Worm (Caenorhabditis elegans) whole organism, late embryonic: ENCODE data around the gene Y51A2D.1.
A peak's percentile ranks its signal among the peaks of the same experiment; 100 is the strongest.

Source experiments
- F13H6.1 ChIP-seq: sonication (generic microtip); optimal IDR thresholded peaks from 2 replicates; lab custom pipeline; 2016; ENCODE audit warnings: missing genetic modification characterization, missing compliant biosample characterization
- K02D7.2 ChIP-seq: sonication (generic microtip); optimal IDR thresholded peaks from 2 replicates; lab custom pipeline; 2017; ENCODE audit warnings: mild to moderate bottlenecking, missing genetic modification characterization, missing compliant biosample characterization
- K09A11.1 ChIP-seq: sonication (generic microtip); optimal IDR thresholded peaks from 2 replicates; lab custom pipeline; 2017; ENCODE audit warnings: antibody characterized with exemption, mild to moderate bottlenecking, missing genetic modification characterization, missing compliant biosample characterization; ENCODE audit not compliant: insufficient read depth
- Y22D7AL.16 ChIP-seq: sonication (generic microtip); optimal IDR thresholded peaks from 2 replicates; lab custom pipeline; 2016; ENCODE audit warnings: missing genetic modification characterization, missing compliant biosample characterization
- ama-1 ChIP-seq: fragments of 150-350 bp; optimal IDR thresholded peaks from 2 replicates; lab custom pipeline; 2014
- ceh-18 ChIP-seq: sonication (generic microtip); optimal IDR thresholded peaks from 2 replicates; lab custom pipeline; 2016; ENCODE audit warnings: missing genetic modification characterization, missing compliant biosample characterization
- ceh-19 ChIP-seq: fragments of 200-800 bp; sonication (Bioruptor generic); optimal IDR thresholded peaks from 2 replicates; lab custom pipeline; 2018; ENCODE audit warnings: mild to moderate bottlenecking, missing genetic modification characterization, missing compliant biosample characterization
- ceh-2 ChIP-seq: sonication (generic microtip); optimal IDR thresholded peaks from 2 replicates; lab custom pipeline; 2016; ENCODE audit warnings: missing genotype, missing genetic modification characterization, missing compliant biosample characterization
- ceh-22 ChIP-seq: sonication (generic microtip); optimal IDR thresholded peaks from 2 replicates; lab custom pipeline; 2017; ENCODE audit warnings: missing biosample characterization, missing genetic modification characterization
- ceh-30 ChIP-seq: fragments of 150-350 bp; optimal IDR thresholded peaks from 2 replicates; lab custom pipeline; 2014; ENCODE audit warnings: missing biosample characterization, missing genetic modification characterization
- ceh-31 ChIP-seq: sonication (generic microtip); optimal IDR thresholded peaks from 2 replicates; lab custom pipeline; 2016; ENCODE audit warnings: missing genetic modification characterization, missing compliant biosample characterization
- ceh-48 ChIP-seq: sonication (generic microtip); optimal IDR thresholded peaks from 2 replicates; lab custom pipeline; 2016; ENCODE audit warnings: missing genetic modification characterization, inconsistent platforms, missing compliant biosample characterization
- ceh-9 ChIP-seq: sonication (generic microtip); optimal IDR thresholded peaks from 2 replicates; lab custom pipeline; 2016; ENCODE audit warnings: mild to moderate bottlenecking, missing genetic modification characterization, inconsistent platforms, missing compliant biosample characterization
- dmd-4 ChIP-seq: sonication (generic microtip); optimal IDR thresholded peaks from 2 replicates; lab custom pipeline; 2016; ENCODE audit warnings: borderline replicate concordance, missing genetic modification characterization, missing compliant biosample characterization
- dve-1 ChIP-seq: sonication (generic microtip); optimal IDR thresholded peaks from 2 replicates; lab custom pipeline; 2017; ENCODE audit warnings: antibody characterized with exemption, mild to moderate bottlenecking, missing genetic modification characterization, missing compliant biosample characterization
- elt-2 ChIP-seq: sonication (generic microtip); optimal IDR thresholded peaks from 2 replicates; lab custom pipeline; 2016; ENCODE audit warnings: missing genetic modification reagents, missing genetic modification characterization, missing compliant biosample characterization
- elt-4 ChIP-seq: sonication (generic microtip); optimal IDR thresholded peaks from 2 replicates; lab custom pipeline; 2016; ENCODE audit warnings: missing genetic modification characterization, missing compliant biosample characterization
- eyg-1 ChIP-seq: sonication (generic microtip); optimal IDR thresholded peaks from 2 replicates; lab custom pipeline; 2016; ENCODE audit warnings: missing genotype, missing genetic modification characterization, missing compliant biosample characterization
- fax-1 ChIP-seq: sonication (generic microtip); optimal IDR thresholded peaks from 2 replicates; lab custom pipeline; 2016; ENCODE audit warnings: missing genotype, missing genetic modification characterization, missing compliant biosample characterization
- fkh-6 ChIP-seq: sonication (generic microtip); optimal IDR thresholded peaks from 2 replicates; lab custom pipeline; 2016; ENCODE audit warnings: missing genetic modification characterization, missing compliant biosample characterization
- gmeb-2 ChIP-seq: sonication (generic microtip); optimal IDR thresholded peaks from 2 replicates; lab custom pipeline; 2016; ENCODE audit warnings: missing genetic modification characterization, inconsistent platforms, missing compliant biosample characterization
- hlh-6 ChIP-seq: sonication (generic microtip); optimal IDR thresholded peaks from 2 replicates; lab custom pipeline; 2016; ENCODE audit warnings: missing genotype, missing genetic modification characterization, missing compliant biosample characterization
- lim-6 ChIP-seq: sonication (generic microtip); optimal IDR thresholded peaks from 2 replicates; lab custom pipeline; 2016; ENCODE audit warnings: missing genetic modification characterization, missing compliant biosample characterization
- madf-2 ChIP-seq: sonication (generic microtip); optimal IDR thresholded peaks from 2 replicates; lab custom pipeline; 2017; ENCODE audit warnings: missing genetic modification characterization, missing compliant biosample characterization
- nfya-1 ChIP-seq: sonication (generic microtip); optimal IDR thresholded peaks from 2 replicates; lab custom pipeline; 2017; ENCODE audit warnings: missing genetic modification characterization, mild to moderate bottlenecking, missing compliant biosample characterization, antibody characterized with exemption, moderate library complexity
- nhr-11 ChIP-seq: fragments of 150-350 bp; optimal IDR thresholded peaks from 2 replicates; lab custom pipeline; 2014; ENCODE audit warnings: missing biosample characterization, missing genetic modification characterization
- npax-4 ChIP-seq: sonication (generic microtip); optimal IDR thresholded peaks from 2 replicates; lab custom pipeline; 2016; ENCODE audit warnings: missing genetic modification characterization, missing compliant biosample characterization
- odd-2 ChIP-seq: sonication (generic microtip); optimal IDR thresholded peaks from 2 replicates; lab custom pipeline; 2017; ENCODE audit warnings: antibody characterized with exemption, mild to moderate bottlenecking, missing genetic modification characterization, missing compliant biosample characterization
- pax-1 ChIP-seq: fragments of 150-350 bp; optimal IDR thresholded peaks from 2 replicates; lab custom pipeline; 2014; ENCODE audit warnings: missing biosample characterization, missing genetic modification characterization
- pha-2 ChIP-seq: sonication (generic microtip); optimal IDR thresholded peaks from 2 replicates; lab custom pipeline; 2017; ENCODE audit warnings: mild to moderate bottlenecking, missing genetic modification characterization, missing compliant biosample characterization
- ref-2 ChIP-seq: sonication (generic microtip); optimal IDR thresholded peaks from 2 replicates; lab custom pipeline; 2016; ENCODE audit warnings: missing genetic modification characterization, missing compliant biosample characterization
- rnt-1 ChIP-seq: sonication (generic microtip); optimal IDR thresholded peaks from 2 replicates; lab custom pipeline; 2016; ENCODE audit warnings: missing genetic modification characterization, missing compliant biosample characterization
- tbx-2 ChIP-seq: sonication (generic microtip); optimal IDR thresholded peaks from 2 replicates; lab custom pipeline; 2016; ENCODE audit warnings: missing genetic modification characterization, missing compliant biosample characterization
- ttx-3 ChIP-seq: sonication (generic microtip); optimal IDR thresholded peaks from 2 replicates; lab custom pipeline; 2016; ENCODE audit warnings: missing genetic modification reagents, missing genetic modification characterization, missing compliant biosample characterization
- unc-3 ChIP-seq, 2 experiments: fragments of 200-800 bp in 1 of 2; sonication (Bioruptor generic) in 1 of 2; sonication (generic microtip) in 1 of 2; conservative IDR thresholded peaks in 1 of 2; optimal IDR thresholded peaks in 1 of 2; 2 replicates each; pipeline versions ENCODE4 v1.3.6 to Lab custom; 2016 to 2022; ENCODE audit warnings: missing compliant biosample characterization in 2 of 2, missing genetic modification characterization in 2 of 2, missing genetic modification reagents in 1 of 2
- unc-55 ChIP-seq: sonication (generic microtip); optimal IDR thresholded peaks from 2 replicates; lab custom pipeline; 2017; ENCODE audit warnings: missing biosample characterization, missing genetic modification reagents, missing genetic modification characterization
- ztf-16 ChIP-seq: sonication (generic microtip); optimal IDR thresholded peaks from 2 replicates; lab custom pipeline; 2017; ENCODE audit warnings: missing genetic modification characterization, missing compliant biosample characterization

Y51A2D.1 gene

DNA sequence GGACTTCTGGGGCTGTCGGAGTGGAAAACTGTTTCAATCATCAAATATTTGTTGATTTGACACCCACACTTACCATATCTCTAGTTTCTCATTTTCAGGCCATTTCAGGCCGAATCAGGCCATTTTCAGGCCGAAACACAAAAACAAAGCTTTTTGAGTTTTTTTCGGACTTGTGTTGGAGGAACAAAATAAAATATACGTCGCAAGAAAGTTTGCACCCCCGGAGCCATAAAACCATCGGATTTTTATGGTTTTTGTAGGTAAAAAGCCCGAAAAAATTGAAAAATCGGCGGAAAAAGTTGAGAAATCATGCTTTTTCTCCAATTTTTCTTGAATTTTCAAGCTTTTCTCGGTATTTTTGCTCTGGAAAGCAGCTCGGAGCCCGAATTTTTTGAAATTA lies at the start of gene Y51A2D.1:
Y51A2D.1 (plus strand) TSS at position 301 of the 400 bp plus-strand sequence.
- no peak for TF ChIP-seq K02D7.2 (tag; lab: Kevin White, UChicago)
- no peak for TF ChIP-seq ref-2 (tag; lab: Kevin White, UChicago)
- no peak for TF ChIP-seq pha-2 (tag; lab: Kevin White, UChicago)
- no peak for TF ChIP-seq dve-1 (tag; lab: Kevin White, UChicago)
- no peak for TF ChIP-seq F13H6.1 (tag; lab: Kevin White, UChicago)
- TF ChIP-seq gmeb-2 (tag; lab: Kevin White, UChicago): no peak
- no peak for TF ChIP-seq unc-3 (GFP tag; conservative IDR thresholded peaks at IDR 0.05; lab: Robert Waterston, UW)
- no peak for TF ChIP-seq unc-3 (tag; optimal IDR thresholded peaks at IDR 0.05; lab: Kevin White, UChicago)
- no peak for TF ChIP-seq ama-1
- TF ChIP-seq ztf-16 (tag; lab: Kevin White, UChicago): no peak
- no peak for TF ChIP-seq fkh-6 (tag; lab: Kevin White, UChicago)
- TF ChIP-seq lim-6 (tag; lab: Kevin White, UChicago): no peak
- no peak for TF ChIP-seq unc-55 (GFP tag; lab: Kevin White, UChicago)
- no peak for TF ChIP-seq eyg-1
- no peak for TF ChIP-seq rnt-1 (tag; lab: Kevin White, UChicago)
- no peak for TF ChIP-seq odd-2 (tag; lab: Kevin White, UChicago)
- TF ChIP-seq elt-2 (tag; lab: Kevin White, UChicago): no peak
- TF ChIP-seq ceh-19 (GFP tag; lab: Kevin White, UChicago): no peak
- no peak for TF ChIP-seq npax-4 (tag; lab: Kevin White, UChicago)
- TF ChIP-seq, all 69 proteins: peak for 0

- peak; percentile 92 for TF ChIP-seq elt-2 (tag; lab: Kevin White, UChicago)
- no peak for TF ChIP-seq fax-1
Measured at ce11 chrV:18461200-18461728, 47.4 kb upstream of the Y51A2D.1 start, which contains the start of gene ZK228.3. TSS of gene ZK228.3 (minus strand) at chrV:18461250.

DNA sequence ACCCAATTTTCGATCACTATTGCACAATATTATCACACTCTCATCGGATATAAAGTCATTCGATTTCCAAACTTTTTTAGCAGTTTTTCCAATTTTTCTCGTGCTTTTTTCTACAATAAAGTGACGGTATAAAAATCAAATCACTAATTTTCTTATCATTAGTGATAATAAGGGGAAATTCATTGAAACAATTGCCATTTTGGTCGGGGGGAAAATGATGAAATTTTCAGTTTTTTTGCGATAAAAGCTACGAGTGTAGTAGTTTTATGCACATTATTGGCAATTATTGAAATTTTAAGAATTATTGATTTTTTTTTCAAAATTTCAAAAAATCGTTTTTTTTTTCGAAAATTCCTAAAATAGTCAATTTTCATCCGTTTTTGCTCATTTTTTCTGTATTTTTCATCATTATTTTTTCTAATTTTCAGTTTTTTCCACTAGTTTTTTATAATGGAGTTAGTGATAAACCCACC lies 46.3 kb upstream of the Y51A2D.1 start, which contains the start of gene ZK228.4:
ZK228.4 (plus strand) TSS at position 423 of the 473 bp plus-strand sequence.
- TF ChIP-seq ttx-3 (tag; lab: Kevin White, UChicago): no peak
- no peak for TF ChIP-seq nhr-11
- TF ChIP-seq elt-2 (tag; lab: Kevin White, UChicago): peak; percentile 2
- TF ChIP-seq ceh-31: no peak
- no peak for TF ChIP-seq ceh-9 (tag; lab: Kevin White, UChicago)

DNA sequence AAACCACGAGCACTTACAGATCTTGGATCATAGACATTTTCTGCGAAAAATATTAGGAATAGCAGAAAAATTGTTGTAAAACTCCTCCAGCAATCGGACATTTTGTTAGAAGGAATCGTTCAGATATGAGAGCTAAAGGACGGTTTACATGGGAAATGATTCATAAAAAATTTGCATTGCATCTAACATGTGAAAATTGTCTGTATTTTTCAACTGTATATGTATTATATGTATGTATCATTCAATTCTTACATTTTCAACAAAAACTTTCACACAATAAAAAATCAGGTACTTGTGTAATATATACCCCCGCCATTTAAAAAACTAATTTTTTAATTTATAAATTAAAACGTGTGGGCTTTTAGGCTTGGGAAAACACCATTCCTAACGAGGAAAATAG lies 40.6 kb upstream of the Y51A2D.1 start, which contains the start of gene ZK228.13:
ZK228.13 (minus strand) TSS at position 101 of the 400 bp plus-strand sequence.
- TF ChIP-seq nfya-1 (no peak), odd-2 (tag; lab: Kevin White, UChicago) (no peak), K09A11.1 (tag; lab: Kevin White, UChicago) (no peak), nhr-11 (no peak), elt-4 (tag; lab: Kevin White, UChicago) (no peak), fkh-6 (tag; lab: Kevin White, UChicago) (no peak), dmd-4 (no peak), ceh-18 (tag; lab: Kevin White, UChicago) (no peak), madf-2 (no peak), ceh-48 (tag; lab: Kevin White, UChicago) (no peak), Y22D7AL.16 (no peak), ceh-2 (tag; lab: Kevin White, UChicago) (no peak), pax-1 (no peak), hlh-6 (tag; lab: Kevin White, UChicago) (no peak), ceh-30 (tag; lab: Kevin White, UChicago) (no peak), unc-55 (GFP tag; lab: Kevin White, UChicago) (no peak), pha-2 (tag; lab: Kevin White, UChicago) (no peak), tbx-2 (tag; lab: Kevin White, UChicago) (no peak), elt-2 (tag; lab: Kevin White, UChicago) (no peak), ceh-22 (tag; lab: Kevin White, UChicago) (no peak)
